Fruit fly (Drosophila melanogaster): Measurements from ENCODE around the gene nero.

nero gene

DNA sequence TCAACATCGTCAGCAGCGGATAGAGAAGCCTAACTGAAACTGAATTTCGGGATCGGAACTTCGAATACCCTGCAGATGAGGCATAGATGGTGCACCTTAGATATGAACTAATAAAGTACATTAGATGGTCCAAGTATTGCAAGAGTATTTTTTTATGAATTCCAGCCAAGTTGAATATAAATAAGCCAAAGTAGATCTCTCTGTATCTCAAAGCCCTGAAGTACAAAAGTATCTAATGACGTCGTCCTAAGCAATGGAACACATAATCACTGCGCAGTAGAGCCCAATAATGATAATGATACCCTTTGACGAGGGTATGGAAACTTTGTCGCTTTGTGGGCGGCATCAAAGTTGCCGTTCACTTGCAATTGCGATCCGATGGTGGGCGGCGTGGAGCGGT lies 37.6 kb downstream of the nero start (continued):
- TF ChIP-seq tup (GFP tag; optimal IDR thresholded peaks at IDR 0.05) (no peak), CG15479 (GFP tag; optimal IDR thresholded peaks at IDR 0.05) (no peak), org-1 (GFP tag; optimal IDR thresholded peaks at IDR 0.05) (no peak), jigr1 (GFP tag; IDR thresholded peaks at IDR 0.05) (no peak), usp (GFP tag; optimal IDR thresholded peaks at IDR 0.05) (no peak), Med (GFP tag) (peak; percentile 71), CG15514 (GFP tag; optimal IDR thresholded peaks at IDR 0.05) (no peak), trh (GFP tag; optimal IDR thresholded peaks at IDR 0.05) (no peak), H2.0 (GFP tag; IDR thresholded peaks at IDR 0.05) (no peak), CG31441 (GFP tag; IDR thresholded peaks at IDR 0.05) (0 out of 2 replicates have a peak, but pooled peaks have one; percentile 27), Sox102F (GFP tag; optimal IDR thresholded peaks at IDR 0.05) (peak; percentile 12), CG3281 (GFP tag; optimal IDR thresholded peaks at IDR 0.05) (no peak), klu (GFP tag; IDR thresholded peaks at IDR 0.05) (no peak), corto (GFP tag; optimal IDR thresholded peaks at IDR 0.05) (no peak), CG17612 (GFP tag; IDR thresholded peaks at IDR 0.05) (no peak), CG9932 (GFP tag; IDR thresholded peaks at IDR 0.05) (no peak), CG3065 (GFP tag; optimal IDR thresholded peaks at IDR 0.05) (no peak), cwo (GFP tag; optimal IDR thresholded peaks at IDR 0.05) (no peak), ham (GFP tag; IDR thresholded peaks at IDR 0.05) (no peak), Chrac-16 (GFP tag; optimal IDR thresholded peaks at IDR 0.05) (no peak), sna (GFP tag; IDR thresholded peaks at IDR 0.05; ENCODE audit: partially characterized antibody) (no peak), CG8478 (optimal IDR thresholded peaks at IDR 0.05) (no peak), HHEX (GFP tag; optimal IDR thresholded peaks at IDR 0.05) (no peak), CG4707 (GFP tag; optimal IDR thresholded peaks at IDR 0.05) (no peak), bsh (GFP tag; optimal IDR thresholded peaks at IDR 0.05) (peak in 1 of 2 experiments; percentile 24), CG7928 (GFP tag; optimal IDR thresholded peaks at IDR 0.05) (no peak), CG11504 (tag; optimal IDR thresholded peaks at IDR 0.05) (peak; percentile 24)

DNA sequence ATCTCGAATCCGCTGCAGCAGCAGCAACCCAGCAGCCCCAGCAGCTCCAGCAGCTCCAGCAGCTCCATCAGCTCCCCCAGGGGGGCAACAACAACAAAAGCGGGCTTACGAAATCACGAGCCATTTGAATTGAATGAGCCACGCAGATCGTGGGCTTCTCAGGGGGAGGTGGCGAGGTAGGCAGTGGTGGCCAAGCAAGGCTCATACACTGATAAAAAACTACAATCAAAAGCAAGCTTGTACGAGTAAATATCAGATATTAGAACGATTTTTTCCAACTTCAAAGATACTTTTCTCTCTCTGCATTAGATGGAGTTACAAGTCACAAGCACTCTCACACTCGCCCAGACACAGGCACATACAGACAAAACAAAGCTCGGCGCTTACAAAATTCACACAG lies 38.2 kb downstream of the nero start:
- TF ChIP-seq CG5180 (GFP tag; optimal IDR thresholded peaks at IDR 0.05) = no peak
- peak; percentile 27 for TF ChIP-seq Asciz (GFP tag; optimal IDR thresholded peaks at IDR 0.05)
- 0 out of 2 replicates have a peak, but pooled peaks have one; percentile 19 for TF ChIP-seq CG7372 (GFP tag; IDR thresholded peaks at IDR 0.05)
- TF ChIP-seq slp2 (GFP tag; optimal IDR thresholded peaks at IDR 0.05) = no peak
- peak; percentile 35 for TF ChIP-seq oc (tag; optimal IDR thresholded peaks at IDR 0.05)
- TF ChIP-seq CG15073 (GFP tag; optimal IDR thresholded peaks at IDR 0.05) = no peak
- TF ChIP-seq Rx (GFP tag; IDR thresholded peaks at IDR 0.05) = 0 out of 2 replicates have a peak, but pooled peaks have one; percentile 3
- peak; percentile 10 for TF ChIP-seq grau (tag; optimal IDR thresholded peaks at IDR 0.05)
- TF ChIP-seq Drgx (GFP tag; IDR thresholded peaks at IDR 0.05) = peak; percentile 90
- no peak for TF ChIP-seq CG9876 (GFP tag; optimal IDR thresholded peaks at IDR 0.05)
- peak; percentile 23 for TF ChIP-seq phol (tag; optimal IDR thresholded peaks at IDR 0.05)
- peak; percentile 29; the same call in 1 of the 2 replicates for TF ChIP-seq CG11696 (GFP tag; IDR thresholded peaks at IDR 0.05)
- TF ChIP-seq tgo (GFP tag; IDR thresholded peaks at IDR 0.05) = peak; percentile 48; the same call in 1 of the 3 replicates
- peak; percentile 37 for TF ChIP-seq Blimp-1 (GFP tag; optimal IDR thresholded peaks at IDR 0.05)
- peak; percentile 55; the same call in 1 of the 3 replicates for TF ChIP-seq H15 (GFP tag; IDR thresholded peaks at IDR 0.05)
- peak; percentile 29 for TF ChIP-seq tap (tag; optimal IDR thresholded peaks at IDR 0.05)
- TF ChIP-seq NC2β (GFP tag; optimal IDR thresholded peaks at IDR 0.05) = no peak
- TF ChIP-seq C15 (GFP tag; IDR thresholded peaks at IDR 0.05) = 0 out of 3 replicates have a peak, but pooled peaks have one; percentile 7
- no peak for TF ChIP-seq CG7745 (tag; optimal IDR thresholded peaks at IDR 0.05)
- peak; percentile 16 for TF ChIP-seq Fer3 (tag; optimal IDR thresholded peaks at IDR 0.05)
- no peak for TF ChIP-seq fru (optimal IDR thresholded peaks at IDR 0.05)
- peak; percentile 17; the same call in 1 of the 2 replicates for TF ChIP-seq CG17328 (GFP tag; IDR thresholded peaks at IDR 0.05)
- TF ChIP-seq NFAT (GFP tag; IDR thresholded peaks at IDR 0.05) = peak; percentile 20; the same call in 1 of the 2 replicates
- no peak for TF ChIP-seq prd (optimal IDR thresholded peaks at IDR 0.05)
- TF ChIP-seq prd (GFP tag; IDR thresholded peaks at IDR 0.05) = peak; percentile 51; the same call in 2 of the 3 replicates
- no peak for TF ChIP-seq ara (GFP tag; IDR thresholded peaks at IDR 0.05)
